Worm (Caenorhabditis elegans) whole organism, midembryonic: Measurements from ENCODE around the gene ulp-2.

Source experiments
- T22C8.4 ChIP-seq: fragments of 200-800 bp; sonication (Bioruptor generic); IDR thresholded peaks from 2 replicates; pipeline ENCODE4 v1.3.6; 2022; ENCODE audit warnings: missing genetic modification characterization, missing compliant biosample characterization
- cog-1 ChIP-seq: sonication (generic microtip); optimal IDR thresholded peaks from 2 replicates; lab custom pipeline; 2016; ENCODE audit warnings: missing genetic modification characterization, missing compliant biosample characterization
- flt-1 ChIP-seq: fragments of 200-800 bp; sonication (Bioruptor generic); IDR thresholded peaks from 2 replicates; pipeline ENCODE4 v1.3.6; 2022; ENCODE audit warnings: missing genetic modification characterization, missing compliant biosample characterization
- klf-2 ChIP-seq: fragments of 200-800 bp; sonication (Bioruptor generic); conservative IDR thresholded peaks from 2 replicates; pipeline ENCODE4 v1.3.6; 2022; ENCODE audit warnings: missing genetic modification reagents, missing genetic modification characterization, missing compliant biosample characterization
- med-1 ChIP-seq: sonication (generic microtip); optimal IDR thresholded peaks from 2 replicates; lab custom pipeline; 2017; ENCODE audit warnings: missing genetic modification characterization, mild to moderate bottlenecking, missing compliant biosample characterization, antibody characterized with exemption, missing genetic modification reagents; ENCODE audit not compliant: insufficient read depth
- ref-1 ChIP-seq: fragments of 200-800 bp; sonication (Bioruptor generic); conservative IDR thresholded peaks from 2 replicates; pipeline ENCODE4 v1.3.6; 2022; ENCODE audit warnings: missing genetic modification reagents, missing genetic modification characterization, missing compliant biosample characterization
- tab-1 ChIP-seq: fragments of 200-800 bp; sonication (Bioruptor generic); IDR thresholded peaks from 2 replicates; pipeline ENCODE4 v1.3.6; 2022; ENCODE audit warnings: missing genetic modification characterization, missing compliant biosample characterization
- ztf-23 ChIP-seq: fragments of 200-800 bp; sonication (Bioruptor generic); IDR thresholded peaks from 2 replicates; pipeline ENCODE4 v1.3.6; 2022; ENCODE audit warnings: missing genetic modification reagents, missing genetic modification characterization, missing compliant biosample characterization
- ztf-29 ChIP-seq: fragments of 200-800 bp; sonication (Bioruptor generic); IDR thresholded peaks from 2 replicates; pipeline ENCODE4 v1.3.6; 2022; ENCODE audit warnings: missing genetic modification reagents, missing genetic modification characterization, missing compliant biosample characterization

DNA sequence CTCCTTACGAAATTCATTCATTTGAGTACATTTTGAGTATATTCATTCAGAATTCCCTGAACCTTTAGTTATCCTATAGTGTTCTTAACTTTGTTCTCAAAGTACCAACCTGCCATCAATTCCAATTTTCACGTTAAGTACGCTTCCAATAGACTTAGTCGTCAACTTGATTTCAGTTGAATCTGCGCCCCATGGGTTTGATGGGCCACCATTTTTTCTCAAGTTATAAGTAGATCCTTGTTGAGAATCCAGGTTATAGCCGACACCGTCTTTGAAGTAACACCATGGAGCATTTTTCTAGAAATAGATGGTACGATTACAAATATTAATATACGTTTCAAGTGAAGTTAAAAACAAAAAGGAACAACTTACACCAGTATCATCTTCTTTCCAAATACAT is 34.9 kb downstream of the ulp-2 start:
- no peak for TF ChIP-seq ztf-29 (GFP tag; lab: Robert Waterston, UW)
- TF ChIP-seq ztf-23 (GFP tag; lab: Robert Waterston, UW), result no peak
- TF ChIP-seq flt-1 (GFP tag; lab: Robert Waterston, UW), result no peak
- no peak for TF ChIP-seq klf-2 (GFP tag; lab: Robert Waterston, UW)
- TF ChIP-seq T22C8.4 (GFP tag; lab: Robert Waterston, UW), result no peak
- no peak for TF ChIP-seq med-1 (GFP tag; lab: Kevin White, UChicago)
- TF ChIP-seq ref-1, result no peak
- TF ChIP-seq tab-1 (GFP tag; lab: Robert Waterston, UW), result no peak
- no peak for TF ChIP-seq cog-1 (tag; lab: Kevin White, UChicago)
